Fruit fly (Drosophila melanogaster): ENCODE measurements around the gene RPA2.

The RPA2 gene

dm6 chr2L:20922196-20923087 lies 3.5 kb downstream of the RPA2 start, which contains the start of gene Mtp:
Gene Mtp, minus strand, starts transcription at chr2L:20922876.
- TF ChIP-seq pdm3 (GFP tag; optimal IDR thresholded peaks at IDR 0.05): peak; percentile 83
- TF ChIP-seq Eip78C (GFP tag): peak; percentile 95
- peak; percentile 72 for TF ChIP-seq CG7368 (GFP tag; optimal IDR thresholded peaks at IDR 0.05)
- TF ChIP-seq Hr39 (GFP tag; optimal IDR thresholded peaks at IDR 0.05): peak; percentile 88
- TF ChIP-seq Blimp-1 (GFP tag; optimal IDR thresholded peaks at IDR 0.05): peak; percentile 66
- peak; percentile 84 for TF ChIP-seq OdsH (GFP tag; optimal IDR thresholded peaks at IDR 0.05)
- TF ChIP-seq Smox (GFP tag; optimal IDR thresholded peaks at IDR 0.05): peak; percentile 81
- peak; percentile 90 for TF ChIP-seq CG32006 (GFP tag; optimal IDR thresholded peaks at IDR 0.05)
- peak; percentile 47 for TF ChIP-seq vri (GFP tag; optimal IDR thresholded peaks at IDR 0.05)
- no peak for TF ChIP-seq Eip93F (GFP tag; optimal IDR thresholded peaks at IDR 0.05)
- TF ChIP-seq net (GFP tag; optimal IDR thresholded peaks at IDR 0.05): peak; percentile 77
- TF ChIP-seq salr (GFP tag; optimal IDR thresholded peaks at IDR 0.05): peak; percentile 10 to 70
- TF ChIP-seq spab (GFP tag; optimal IDR thresholded peaks at IDR 0.05): no peak
- peak; percentile 61 for TF ChIP-seq fd85E (GFP tag; optimal IDR thresholded peaks at IDR 0.05)
- TF ChIP-seq CG11762 (GFP tag; optimal IDR thresholded peaks at IDR 0.05; ENCODE audit: insufficient read depth): peak; percentile 77
- peak; percentile 90 for TF ChIP-seq fkh (GFP tag; optimal IDR thresholded peaks at IDR 0.05)
- no peak for TF ChIP-seq Hr38 (GFP tag; optimal IDR thresholded peaks at IDR 0.05)
- peak; percentile 52 for TF ChIP-seq dsx (GFP tag; optimal IDR thresholded peaks at IDR 0.05; ENCODE audit: poor library complexity, severe bottlenecking)
- peak; percentile 74 for TF ChIP-seq CG1621 (tag; optimal IDR thresholded peaks at IDR 0.05)
- TF ChIP-seq Gug (GFP tag; IDR thresholded peaks at IDR 0.05): peak; percentile 59; the same call in 1 of the 2 replicates
- TF ChIP-seq acj6 (GFP tag; optimal IDR thresholded peaks at IDR 0.05): peak; percentile 80
- peak; percentile 87 for TF ChIP-seq Sox102F (GFP tag; optimal IDR thresholded peaks at IDR 0.05)
- TF ChIP-seq CG4318 (GFP tag; optimal IDR thresholded peaks at IDR 0.05): peak; percentile 76
- peak; percentile 81 for TF ChIP-seq achi (GFP tag; optimal IDR thresholded peaks at IDR 0.05)
- peak; percentile 45 for TF ChIP-seq CG6854 (GFP tag; optimal IDR thresholded peaks at IDR 0.05)
- peak; percentile 41 for TF ChIP-seq CG9139 (GFP tag; optimal IDR thresholded peaks at IDR 0.05)
- TF ChIP-seq eg (GFP tag; IDR thresholded peaks at IDR 0.05): peak; percentile 77; the same call in 2 of the 3 replicates
- TF ChIP-seq Ets96B (tag; optimal IDR thresholded peaks at IDR 0.05): peak; percentile 69
- peak; percentile 88 for TF ChIP-seq CG31627 (GFP tag; optimal IDR thresholded peaks at IDR 0.05)
- peak; percentile 83 for TF ChIP-seq CG8119 (GFP tag; IDR thresholded peaks at IDR 0.05)
- peak; percentile 89 for TF ChIP-seq esn (GFP tag; optimal IDR thresholded peaks at IDR 0.05)
- peak; percentile 76 for TF ChIP-seq CG10669 (GFP tag; optimal IDR thresholded peaks at IDR 0.05)
- peak; percentile 63 for TF ChIP-seq CG8632 (GFP tag; optimal IDR thresholded peaks at IDR 0.05)
- TF ChIP-seq Met (GFP tag; optimal IDR thresholded peaks at IDR 0.05): peak; percentile 86
- peak; percentile 74 for TF ChIP-seq Sox15 (GFP tag; optimal IDR thresholded peaks at IDR 0.05)
- peak; percentile 81 for TF ChIP-seq CG6792 (GFP tag; optimal IDR thresholded peaks at IDR 0.05)
- TF ChIP-seq Eip75B (GFP tag; optimal IDR thresholded peaks at IDR 0.05): peak; percentile 90
- TF ChIP-seq CG8319 (GFP tag; optimal IDR thresholded peaks at IDR 0.05): peak; percentile 84
- TF ChIP-seq Sox14 (GFP tag; optimal IDR thresholded peaks at IDR 0.05): peak; percentile 85
- TF ChIP-seq Hr4 (GFP tag; optimal IDR thresholded peaks at IDR 0.05): peak; percentile 83
- TF ChIP-seq CG6808 (GFP tag; optimal IDR thresholded peaks at IDR 0.05): no peak
- peak; percentile 74; the same call in 2 of the 3 replicates for TF ChIP-seq CG6163 (GFP tag; IDR thresholded peaks at IDR 0.05)
- TF ChIP-seq CG3919 (GFP tag; optimal IDR thresholded peaks at IDR 0.05): peak; percentile 81
- peak in 1 of 2 experiments; percentile 70 for TF ChIP-seq ss (GFP tag; optimal IDR thresholded peaks at IDR 0.05)
- peak; percentile 48; the same call in 1 of the 2 replicates for TF ChIP-seq CG11294 (GFP tag; IDR thresholded peaks at IDR 0.05)
- no peak for TF ChIP-seq CG16779 (tag; optimal IDR thresholded peaks at IDR 0.05)
- TF ChIP-seq CG6276 (GFP tag; optimal IDR thresholded peaks at IDR 0.05): no peak
- TF ChIP-seq CG15336 (GFP tag; IDR thresholded peaks at IDR 0.05): peak; percentile 87
- peak; percentile 71 for TF ChIP-seq CG10631 (GFP tag; optimal IDR thresholded peaks at IDR 0.05)
